Worm (Caenorhabditis elegans) whole organism, mixed stage, embryonic: ENCODE data around the gene mcm-2.
A peak's percentile ranks its signal among the peaks of the same experiment; 100 is the strongest.

Experiments
- M03D4.4 ChIP-seq: sonication (generic microtip); optimal IDR thresholded peaks from 2 replicates; lab custom pipeline; 2017; ENCODE audit warnings: mild to moderate bottlenecking, missing genetic modification characterization, missing compliant biosample characterization
- bed-3 ChIP-seq: fragments of 200-800 bp; sonication (Bioruptor generic); optimal IDR thresholded peaks from 3 replicates; lab custom pipeline; 2018; ENCODE audit warnings: mild to moderate bottlenecking, missing genetic modification characterization, moderate library complexity, missing compliant biosample characterization
- blmp-1 ChIP-seq: fragments of 150-350 bp; optimal IDR thresholded peaks from 2 replicates; lab custom pipeline; 2014; ENCODE audit warnings: missing biosample characterization, missing genetic modification characterization
- ceh-39 ChIP-seq: fragments of 150-350 bp; optimal IDR thresholded peaks from 2 replicates; lab custom pipeline; 2014; ENCODE audit warnings: missing biosample characterization, missing genetic modification characterization
- ceh-43 ChIP-seq: fragments of 200-800 bp; sonication (Bioruptor generic); optimal IDR thresholded peaks from 2 replicates; lab custom pipeline; 2018; ENCODE audit warnings: mild to moderate bottlenecking, missing genetic modification characterization, moderate library complexity, missing compliant biosample characterization
- ceh-83 ChIP-seq: fragments of 200-800 bp; sonication (Bioruptor generic); optimal IDR thresholded peaks from 2 replicates; lab custom pipeline; 2018; ENCODE audit warnings: mild to moderate bottlenecking, missing genetic modification characterization, missing compliant biosample characterization
- ces-1 ChIP-seq: fragments of 150-350 bp; optimal IDR thresholded peaks from 2 replicates; lab custom pipeline; 2014; ENCODE audit warnings: missing biosample characterization, missing genetic modification reagents, missing genetic modification characterization
- cnd-1 ChIP-seq: fragments of 200-800 bp; sonication (Bioruptor generic); optimal IDR thresholded peaks from 2 replicates; lab custom pipeline; 2018; ENCODE audit warnings: mild to moderate bottlenecking, missing genetic modification characterization, missing compliant biosample characterization
- drap-1 ChIP-seq: fragments of 200-800 bp; sonication (Bioruptor generic); optimal IDR thresholded peaks from 3 replicates; lab custom pipeline; 2018; ENCODE audit warnings: mild to moderate bottlenecking, missing genetic modification characterization, missing compliant biosample characterization
- elt-1 ChIP-seq: sonication (generic microtip); optimal IDR thresholded peaks from 2 replicates; lab custom pipeline; 2017; ENCODE audit warnings: missing genetic modification characterization, mild to moderate bottlenecking, missing compliant biosample characterization, antibody characterized with exemption, moderate library complexity, borderline replicate concordance; ENCODE audit not compliant: insufficient read depth
- flh-1 ChIP-seq: fragments of 200-800 bp; sonication (Bioruptor generic); optimal IDR thresholded peaks from 2 replicates; lab custom pipeline; 2018; ENCODE audit warnings: mild to moderate bottlenecking, missing genetic modification characterization, moderate library complexity, missing compliant biosample characterization
- ham-2 ChIP-seq: fragments of 200-800 bp; sonication (Bioruptor generic); optimal IDR thresholded peaks from 2 replicates; lab custom pipeline; 2018; ENCODE audit warnings: mild to moderate bottlenecking, missing genetic modification characterization, missing compliant biosample characterization
- lin-13 ChIP-seq: fragments of 150-350 bp; optimal IDR thresholded peaks from 2 replicates; lab custom pipeline; 2014; ENCODE audit warnings: missing biosample characterization, missing genetic modification characterization
- lin-32 ChIP-seq: fragments of 200-800 bp; sonication (Bioruptor generic); optimal IDR thresholded peaks from 2 replicates; lab custom pipeline; 2018; ENCODE audit warnings: mild to moderate bottlenecking, missing genetic modification characterization, missing compliant biosample characterization
- lsy-2 ChIP-seq: fragments of 150-350 bp; optimal IDR thresholded peaks from 2 replicates; lab custom pipeline; 2014; ENCODE audit warnings: missing biosample characterization, missing genetic modification characterization
- mep-1 ChIP-seq: fragments of 150-350 bp; optimal IDR thresholded peaks from 2 replicates; lab custom pipeline; 2017; ENCODE audit warnings: missing biosample characterization, missing genetic modification reagents, missing genetic modification characterization, inconsistent platforms
- mls-2 ChIP-seq: sonication (generic microtip); optimal IDR thresholded peaks from 2 replicates; lab custom pipeline; 2016; ENCODE audit warnings: mild to moderate bottlenecking, missing genetic modification characterization, moderate library complexity, missing compliant biosample characterization
- nhr-12 ChIP-seq: fragments of 150-350 bp; optimal IDR thresholded peaks from 2 replicates; lab custom pipeline; 2014; ENCODE audit warnings: missing biosample characterization, missing genetic modification characterization
- nhr-237 ChIP-seq: fragments of 150-350 bp; optimal IDR thresholded peaks from 2 replicates; lab custom pipeline; 2014; ENCODE audit warnings: missing biosample characterization, missing genetic modification characterization
- nhr-28 ChIP-seq: fragments of 150-350 bp; optimal IDR thresholded peaks from 2 replicates; lab custom pipeline; 2014; ENCODE audit warnings: missing biosample characterization, missing genetic modification characterization
- nhr-76 ChIP-seq: sonication (generic microtip); optimal IDR thresholded peaks from 2 replicates; lab custom pipeline; 2017; ENCODE audit warnings: missing biosample characterization, missing genetic modification characterization
- pha-4 ChIP-seq: fragments of 150-350 bp; optimal IDR thresholded peaks from 2 replicates; lab custom pipeline; 2018; ENCODE audit warnings: missing biosample characterization, missing genetic modification reagents, missing genetic modification characterization
- sem-2 ChIP-seq: fragments of 200-800 bp; sonication (Bioruptor generic); optimal IDR thresholded peaks from 2 replicates; lab custom pipeline; 2018; ENCODE audit warnings: mild to moderate bottlenecking, missing genetic modification characterization, missing compliant biosample characterization
- sptf-1 ChIP-seq: sonication (generic microtip); optimal IDR thresholded peaks from 2 replicates; lab custom pipeline; 2017; ENCODE audit warnings: mild to moderate bottlenecking, missing genetic modification characterization, moderate library complexity, missing compliant biosample characterization
- tbx-8 ChIP-seq: fragments of 200-800 bp; sonication (Bioruptor generic); optimal IDR thresholded peaks from 2 replicates; lab custom pipeline; 2018; ENCODE audit warnings: mild to moderate bottlenecking, missing genetic modification characterization, moderate library complexity, missing compliant biosample characterization
- unc-120 ChIP-seq: sonication (generic microtip); optimal IDR thresholded peaks from 2 replicates; lab custom pipeline; 2017; ENCODE audit warnings: missing genetic modification characterization, missing compliant biosample characterization; ENCODE audit not compliant: poor library complexity, severe bottlenecking
- unc-62 ChIP-seq: fragments of 150-350 bp; optimal IDR thresholded peaks from 2 replicates; lab custom pipeline; 2014; ENCODE audit warnings: missing biosample characterization, missing genetic modification reagents, missing genetic modification characterization
- zip-8 ChIP-seq: fragments of 150-350 bp; optimal IDR thresholded peaks from 2 replicates; lab custom pipeline; 2014; ENCODE audit warnings: missing biosample characterization, missing genetic modification characterization
- ztf-11 ChIP-seq: fragments of 150-350 bp; optimal IDR thresholded peaks from 2 replicates; lab custom pipeline; 2014; ENCODE audit warnings: missing biosample characterization, missing genetic modification characterization

The mcm-2 gene

ce11 chrII:11960596-11961217 is 45.7 kb downstream of the mcm-2 start (continued):
- TF ChIP-seq sptf-1 (peak; percentile 100), drap-1 (peak; percentile 100), ceh-83 (GFP tag; lab: Kevin White, UChicago) (peak; percentile 100), nhr-12 (tag; lab: Kevin White, UChicago) (peak; percentile 57), zip-8 (tag; lab: Kevin White, UChicago) (no peak), ceh-39 (tag; lab: Kevin White, UChicago) (no peak), unc-120 (tag; lab: Kevin White, UChicago) (peak; percentile 100), flh-1 (peak; percentile 99), elt-1 (peak; percentile 75)

ce11 chrII:11958793-11959574 is 47.4 kb downstream of the mcm-2 start:
- TF ChIP-seq lin-13 (tag; lab: Kevin White, UChicago) = peak; percentile 7
- TF ChIP-seq drap-1 = peak; percentile 82
- peak; percentile 55 for TF ChIP-seq sem-2
- peak; percentile 39 for TF ChIP-seq tbx-8
- TF ChIP-seq unc-120 (tag; lab: Kevin White, UChicago) = peak; percentile 9
- TF ChIP-seq bed-3 (GFP tag; lab: Kevin White, UChicago) = peak; percentile 58
- peak; percentile 64 for TF ChIP-seq mls-2 (tag; lab: Kevin White, UChicago)
- peak; percentile 22 for TF ChIP-seq lin-32 (GFP tag; lab: Kevin White, UChicago)
- TF ChIP-seq ceh-83 (GFP tag; lab: Kevin White, UChicago) = peak; percentile 87
- no peak for TF ChIP-seq pha-4
- TF ChIP-seq lsy-2 (tag; lab: Kevin White, UChicago) = peak; percentile 16
- no peak for TF ChIP-seq ces-1 (GFP tag; lab: Kevin White, UChicago)
- peak; percentile 83 for TF ChIP-seq cnd-1 (tag; lab: Kevin White, UChicago)
- peak; percentile 84 for TF ChIP-seq sptf-1
- peak; percentile 77 for TF ChIP-seq M03D4.4
- no peak for TF ChIP-seq nhr-237
- no peak for TF ChIP-seq blmp-1
- peak; percentile 57 for TF ChIP-seq ham-2 (GFP tag; lab: Kevin White, UChicago)
- peak; percentile 35 for TF ChIP-seq ztf-11 (tag; lab: Kevin White, UChicago)
- TF ChIP-seq, all 35 proteins: peak for 15

ce11 chrII:11954811-11955210 is 51.6 kb downstream of the mcm-2 start:
- TF ChIP-seq ham-2 (GFP tag; lab: Kevin White, UChicago) = no peak
- TF ChIP-seq sem-2 = no peak
- TF ChIP-seq ceh-43 (GFP tag; lab: Kevin White, UChicago) = no peak
- TF ChIP-seq blmp-1 = no peak
- TF ChIP-seq unc-120 (tag; lab: Kevin White, UChicago) = no peak
- no peak for TF ChIP-seq elt-1
- no peak for TF ChIP-seq pha-4
- no peak for TF ChIP-seq M03D4.4
- no peak for TF ChIP-seq drap-1
- no peak for TF ChIP-seq mls-2 (tag; lab: Kevin White, UChicago)
- no peak for TF ChIP-seq lin-13 (tag; lab: Kevin White, UChicago)
- TF ChIP-seq nhr-237 = no peak
- no peak for TF ChIP-seq nhr-76 (tag; lab: Kevin White, UChicago)
- TF ChIP-seq, all 35 proteins: peak for 0

- TF ChIP-seq nhr-28 (tag; lab: Kevin White, UChicago) = no peak
- no peak for TF ChIP-seq ceh-43 (GFP tag; lab: Kevin White, UChicago)
- no peak for TF ChIP-seq mep-1
- no peak for TF ChIP-seq blmp-1
- TF ChIP-seq zip-8 (tag; lab: Kevin White, UChicago) = peak; percentile 80
Observed at ce11 chrII:11954208-11954607, 52.2 kb downstream of the mcm-2 start, which contains the start of gene W03C9.6. Gene W03C9.6, plus strand, starts transcription at chrII:11954508.

- TF ChIP-seq lin-13 (tag; lab: Kevin White, UChicago) = no peak
- TF ChIP-seq pha-4 = no peak
- TF ChIP-seq unc-62 (GFP tag; lab: Kevin White, UChicago) = no peak
- no peak for TF ChIP-seq nhr-28 (tag; lab: Kevin White, UChicago)
- TF ChIP-seq M03D4.4 = no peak
- no peak for TF ChIP-seq mls-2 (tag; lab: Kevin White, UChicago)
- no peak for TF ChIP-seq ceh-43 (GFP tag; lab: Kevin White, UChicago)
- TF ChIP-seq blmp-1 = no peak
Observed at ce11 chrII:11952963-11953362, 53.5 kb downstream of the mcm-2 start.
